Worm (Caenorhabditis elegans): ENCODE data around the gene C25E10.11.

- TF ChIP-seq B0310.2 (tag; optimal IDR thresholded peaks at IDR 0.05) (no peak), pes-1 (GFP tag; IDR thresholded peaks at IDR 0.05) (no peak), sea-1 (GFP tag; conservative IDR thresholded peaks at IDR 0.05) (no peak), tbx-11 (GFP tag; IDR thresholded peaks at IDR 0.05) (no peak)
These were observed 941 bp upstream of the C25E10.11 start, which contains the start of the genes C25E10.16 and C25E10.13 for ce11 chrV:9059468-9059867.
